1 fruit fly cellular context compared by ENCODE assay signal in genomic region chr3L:19234922-19235702, dm6.
TF ChIP-seq lines count a peak whose summit lies in the region.

fz2 (minus strand) TSS chr3L:19235373.

TF ChIP-seq in whole organism, embryonic, 481 proteins besides CTCF, POLR2A, EP300 and RAD21 (continued from another document):
- TF ChIP-seq CG4707 (GFP tag; optimal IDR thresholded peaks at IDR 0.05; lab: Kevin White, UChicago) (no peak), CG6689 (GFP tag; IDR thresholded peaks at IDR 0.05; lab: Robert Waterston, UW) (no peak), CG42726 (GFP tag; IDR thresholded peaks at IDR 0.05; lab: Robert Waterston, UW; ENCODE audit: partially characterized antibody) (no peak), rib (GFP tag; IDR thresholded peaks at IDR 0.05; lab: Robert Waterston, UW) (0 out of 2 replicates have a peak, but pooled peaks have one; percentile 28), CG6654 (GFP tag; optimal IDR thresholded peaks at IDR 0.05; lab: Kevin White, UChicago) (no peak), Hand (GFP tag; optimal IDR thresholded peaks at IDR 0.05; lab: Kevin White, UChicago) (no peak), Med (GFP tag; lab: Kevin White, UChicago) (peak; percentile 52), usp (GFP tag; optimal IDR thresholded peaks at IDR 0.05; lab: Kevin White, UChicago) (no peak), Eip74EF (GFP tag; optimal IDR thresholded peaks at IDR 0.05; lab: Kevin White, UChicago) (no peak), CG7786 (GFP tag; optimal IDR thresholded peaks at IDR 0.05; lab: Kevin White, UChicago) (no peak), CG14441 (GFP tag; IDR thresholded peaks at IDR 0.05; lab: Robert Waterston, UW) (no peak), zfh2 (GFP tag; optimal IDR thresholded peaks at IDR 0.05; lab: Kevin White, UChicago) (no peak), chif (GFP tag; optimal IDR thresholded peaks at IDR 0.05; lab: Kevin White, UChicago) (no peak), Asciz (GFP tag; optimal IDR thresholded peaks at IDR 0.05; lab: Kevin White, UChicago) (no peak), exex (tag; optimal IDR thresholded peaks at IDR 0.05; lab: Kevin White, UChicago) (peak; percentile 3), pho (GFP tag; optimal IDR thresholded peaks at IDR 0.05; lab: Kevin White, UChicago) (no peak), nerfin-1 (tag; optimal IDR thresholded peaks at IDR 0.05; lab: Kevin White, UChicago) (no peak), Hsf (GFP tag; optimal IDR thresholded peaks at IDR 0.05; lab: Kevin White, UChicago) (no peak), CG18262 (tag; optimal IDR thresholded peaks at IDR 0.05; lab: Kevin White, UChicago) (no peak), Myb (GFP tag; optimal IDR thresholded peaks at IDR 0.05; lab: Kevin White, UChicago) (no peak), Hmx (GFP tag; optimal IDR thresholded peaks at IDR 0.05; lab: Kevin White, UChicago) (no peak), E2f1 (GFP tag; IDR thresholded peaks at IDR 0.05; lab: Robert Waterston, UW) (no peak), CG1529 (GFP tag; optimal IDR thresholded peaks at IDR 0.05; lab: Kevin White, UChicago) (no peak), CG32532 (GFP tag; IDR thresholded peaks at IDR 0.05; lab: Robert Waterston, UW) (0 out of 2 replicates have a peak, but pooled peaks have one; percentile 20), Optix (GFP tag; IDR thresholded peaks at IDR 0.05; lab: Robert Waterston, UW) (no peak), CG4360 (GFP tag; IDR thresholded peaks at IDR 0.05; lab: Robert Waterston, UW) (no peak), pzg (GFP tag; optimal IDR thresholded peaks at IDR 0.05; lab: Kevin White, UChicago) (no peak), CG12769 (tag; optimal IDR thresholded peaks at IDR 0.05; lab: Kevin White, UChicago) (no peak), scrt (GFP tag; optimal IDR thresholded peaks at IDR 0.05; lab: Kevin White, UChicago) (peak; percentile 33), ERR (GFP tag; optimal IDR thresholded peaks at IDR 0.05; lab: Kevin White, UChicago) (no peak), fd64A (GFP tag; optimal IDR thresholded peaks at IDR 0.05; lab: Kevin White, UChicago) (no peak), CG17802 (tag; optimal IDR thresholded peaks at IDR 0.05; lab: Kevin White, UChicago) (no peak), CG34376 (GFP tag; optimal IDR thresholded peaks at IDR 0.05; lab: Kevin White, UChicago) (peak; percentile 27), Fer3 (tag; optimal IDR thresholded peaks at IDR 0.05; lab: Kevin White, UChicago) (no peak), CG13287 (GFP tag; IDR thresholded peaks at IDR 0.05; lab: Robert Waterston, UW; ENCODE audit: partially characterized antibody) (peak; percentile 21; the same call in 1 of the 2 replicates), disco-r (GFP tag; optimal IDR thresholded peaks at IDR 0.05; lab: Kevin White, UChicago) (no peak), CG15011 (GFP tag; optimal IDR thresholded peaks at IDR 0.05; lab: Kevin White, UChicago) (no peak), Dref (GFP tag; IDR thresholded peaks at IDR 0.05; lab: Robert Waterston, UW) (no peak), eyg (GFP tag; optimal IDR thresholded peaks at IDR 0.05; lab: Kevin White, UChicago) (no peak), cg (GFP tag; optimal IDR thresholded peaks at IDR 0.05; lab: Kevin White, UChicago) (peak; percentile 54), CG31388 (GFP tag; optimal IDR thresholded peaks at IDR 0.05; lab: Kevin White, UChicago) (no peak), Atf3 (GFP tag; optimal IDR thresholded peaks at IDR 0.05; lab: Kevin White, UChicago) (no peak), CG18619 (GFP tag; optimal IDR thresholded peaks at IDR 0.05; lab: Kevin White, UChicago) (no peak), CG3163 (GFP tag; optimal IDR thresholded peaks at IDR 0.05; lab: Kevin White, UChicago) (no peak), dm (GFP tag; optimal IDR thresholded peaks at IDR 0.05; lab: Kevin White, UChicago) (no peak), CG13123 (GFP tag; optimal IDR thresholded peaks at IDR 0.05; lab: Kevin White, UChicago) (no peak), ci (GFP tag; IDR thresholded peaks at IDR 0.05; lab: Robert Waterston, UW) (0 out of 3 replicates have a peak, but pooled peaks have one; percentile 7), ewg (GFP tag; optimal IDR thresholded peaks at IDR 0.05; lab: Kevin White, UChicago) (peak; percentile 85), CG31441 (GFP tag; IDR thresholded peaks at IDR 0.05; lab: Robert Waterston, UW) (no peak), CG17612 (GFP tag; IDR thresholded peaks at IDR 0.05; lab: Robert Waterston, UW) (no peak), Rx (GFP tag; IDR thresholded peaks at IDR 0.05; lab: Robert Waterston, UW) (no peak), CG9797 (GFP tag; optimal IDR thresholded peaks at IDR 0.05; lab: Kevin White, UChicago) (no peak), jing (GFP tag; optimal IDR thresholded peaks at IDR 0.05; lab: Kevin White, UChicago) (no peak), CrebB (tag; optimal IDR thresholded peaks at IDR 0.05; lab: Kevin White, UChicago) (no peak), CG4282 (GFP tag; optimal IDR thresholded peaks at IDR 0.05; lab: Kevin White, UChicago) (no peak), C15 (GFP tag; IDR thresholded peaks at IDR 0.05; lab: Robert Waterston, UW) (no peak), gt (GFP tag; IDR thresholded peaks at IDR 0.05; lab: Robert Waterston, UW) (no peak), Awh (GFP tag; IDR thresholded peaks at IDR 0.05; lab: Robert Waterston, UW) (no peak), bsh (GFP tag; optimal IDR thresholded peaks at IDR 0.05; lab: Kevin White, UChicago) (no peak), CG9437 (GFP tag; optimal IDR thresholded peaks at IDR 0.05; lab: Kevin White, UChicago) (peak; percentile 98), Chrac-16 (GFP tag; optimal IDR thresholded peaks at IDR 0.05; lab: Kevin White, UChicago) (no peak), run (tag; optimal IDR thresholded peaks at IDR 0.05; lab: Kevin White, UChicago) (no peak), CG13624 (GFP tag; optimal IDR thresholded peaks at IDR 0.05; lab: Kevin White, UChicago) (no peak), CG2202 (tag; optimal IDR thresholded peaks at IDR 0.05; lab: Kevin White, UChicago) (no peak), chinmo (GFP tag; IDR thresholded peaks at IDR 0.05; lab: Robert Waterston, UW; ENCODE audit: partially characterized antibody) (0 out of 4 replicates have a peak, but pooled peaks have one; percentile 50), grau (tag; optimal IDR thresholded peaks at IDR 0.05; lab: Kevin White, UChicago) (no peak), CG10321 (GFP tag; IDR thresholded peaks at IDR 0.05; lab: Robert Waterston, UW) (no peak), CG33557 (GFP tag; optimal IDR thresholded peaks at IDR 0.05; lab: Kevin White, UChicago) (no peak), Hr51 (GFP tag; optimal IDR thresholded peaks at IDR 0.05; lab: Kevin White, UChicago) (peak in 1 of 2 experiments; percentile 0), Hr3 (GFP tag; optimal IDR thresholded peaks at IDR 0.05; lab: Kevin White, UChicago) (no peak), slbo (GFP tag; IDR thresholded peaks at IDR 0.05; lab: Robert Waterston, UW) (no peak), CG5180 (GFP tag; optimal IDR thresholded peaks at IDR 0.05; lab: Kevin White, UChicago) (no peak), BtbVII (GFP tag; optimal IDR thresholded peaks at IDR 0.05; lab: Kevin White, UChicago) (no peak), Ravus (GFP tag; IDR thresholded peaks at IDR 0.05; lab: Robert Waterston, UW) (no peak), en (GFP tag; optimal IDR thresholded peaks at IDR 0.05; lab: Kevin White, UChicago) (no peak), CG5953 (GFP tag; IDR thresholded peaks at IDR 0.05; lab: Robert Waterston, UW) (no peak), Drgx (GFP tag; IDR thresholded peaks at IDR 0.05; lab: Robert Waterston, UW) (no peak), CoRest (tag; optimal IDR thresholded peaks at IDR 0.05; lab: Kevin White, UChicago) (no peak), Deaf1 (tag; optimal IDR thresholded peaks at IDR 0.05; lab: Kevin White, UChicago) (peak; percentile 24), Sox100B (GFP tag; optimal IDR thresholded peaks at IDR 0.05; lab: Kevin White, UChicago) (no peak), Sry-β (GFP tag; optimal IDR thresholded peaks at IDR 0.05; lab: Kevin White, UChicago) (no peak), kni (GFP tag; optimal IDR thresholded peaks at IDR 0.05; lab: Kevin White, UChicago) (no peak), oc (tag; optimal IDR thresholded peaks at IDR 0.05; lab: Kevin White, UChicago) (no peak), CG13775 (GFP tag; optimal IDR thresholded peaks at IDR 0.05; lab: Kevin White, UChicago) (no peak), lilli (GFP tag; optimal IDR thresholded peaks at IDR 0.05; lab: Kevin White, UChicago) (no peak), wdn (GFP tag; IDR thresholded peaks at IDR 0.05; lab: Robert Waterston, UW) (no peak), B-H1 (GFP tag; IDR thresholded peaks at IDR 0.05; lab: Robert Waterston, UW) (no peak), ara (GFP tag; IDR thresholded peaks at IDR 0.05; lab: Robert Waterston, UW) (no peak), sc (optimal IDR thresholded peaks at IDR 0.05; lab: Kevin White, UChicago) (no peak), sc (GFP tag; optimal IDR thresholded peaks at IDR 0.05; lab: Kevin White, UChicago) (no peak), Bgb (GFP tag; IDR thresholded peaks at IDR 0.05; lab: Robert Waterston, UW; ENCODE audit: partially characterized antibody) (peak; percentile 35; the same call in 1 of the 2 replicates), crol (GFP tag; IDR thresholded peaks at IDR 0.05; lab: Robert Waterston, UW) (0 out of 2 replicates have a peak, but pooled peaks have one; percentile 15), CG3407 (GFP tag; optimal IDR thresholded peaks at IDR 0.05; lab: Kevin White, UChicago) (no peak), tll (GFP tag; optimal IDR thresholded peaks at IDR 0.05; lab: Kevin White, UChicago) (no peak), lab (GFP tag; optimal IDR thresholded peaks at IDR 0.05; lab: Kevin White, UChicago) (no peak), ssp (GFP tag; IDR thresholded peaks at IDR 0.05; lab: Robert Waterston, UW) (no peak), Vsx1 (GFP tag; optimal IDR thresholded peaks at IDR 0.05; lab: Kevin White, UChicago) (no peak), D (optimal IDR thresholded peaks at IDR 0.05; lab: Kevin White, UChicago) (no peak), D (GFP tag; optimal IDR thresholded peaks at IDR 0.05; lab: Kevin White, UChicago) (no peak), CG12391 (tag; optimal IDR thresholded peaks at IDR 0.05; lab: Kevin White, UChicago) (no peak), phol (tag; optimal IDR thresholded peaks at IDR 0.05; lab: Kevin White, UChicago) (no peak), kah (GFP tag; optimal IDR thresholded peaks at IDR 0.05; lab: Kevin White, UChicago) (no peak), CG10366 (GFP tag; IDR thresholded peaks at IDR 0.05; lab: Robert Waterston, UW) (0 out of 2 replicates have a peak, but pooled peaks have one; percentile 12), Nf-YC (tag; optimal IDR thresholded peaks at IDR 0.05; lab: Kevin White, UChicago) (no peak), Opbp (GFP tag; IDR thresholded peaks at IDR 0.05; lab: Robert Waterston, UW; ENCODE audit: partially characterized antibody) (no peak), Adf1 (GFP tag; IDR thresholded peaks at IDR 0.05; lab: Robert Waterston, UW) (peak; percentile 96), Jarid2 (GFP tag; optimal IDR thresholded peaks at IDR 0.05; lab: Kevin White, UChicago) (peak; percentile 67), Fer1 (GFP tag; optimal IDR thresholded peaks at IDR 0.05; lab: Kevin White, UChicago) (peak; percentile 28), ind (GFP tag; optimal IDR thresholded peaks at IDR 0.05; lab: Kevin White, UChicago) (no peak), repo (GFP tag; optimal IDR thresholded peaks at IDR 0.05; lab: Kevin White, UChicago) (no peak), Ets65A (GFP tag; lab: Kevin White, UChicago) (no peak), da (GFP tag; optimal IDR thresholded peaks at IDR 0.05; lab: Kevin White, UChicago) (no peak), amos (GFP tag; IDR thresholded peaks at IDR 0.05; lab: Robert Waterston, UW; ENCODE audit: partially characterized antibody) (0 out of 2 replicates have a peak, but pooled peaks have one; percentile 31), seq (GFP tag; IDR thresholded peaks at IDR 0.05; lab: Robert Waterston, UW) (peak; percentile 36; the same call in 1 of the 2 replicates), CG7839 (tag; optimal IDR thresholded peaks at IDR 0.05; lab: Kevin White, UChicago) (no peak), row (GFP tag; IDR thresholded peaks at IDR 0.05; lab: Robert Waterston, UW) (no peak), CG17186 (GFP tag; optimal IDR thresholded peaks at IDR 0.05; lab: Kevin White, UChicago) (no peak), CG15514 (GFP tag; optimal IDR thresholded peaks at IDR 0.05; lab: Kevin White, UChicago) (peak; percentile 5), ato (GFP tag; IDR thresholded peaks at IDR 0.05; lab: Robert Waterston, UW; ENCODE audit: partially characterized antibody) (no peak), knrl (GFP tag; IDR thresholded peaks at IDR 0.05; lab: Robert Waterston, UW; ENCODE audit: partially characterized antibody) (no peak), NFAT (GFP tag; IDR thresholded peaks at IDR 0.05; lab: Robert Waterston, UW) (no peak), chm (GFP tag; IDR thresholded peaks at IDR 0.05; lab: Robert Waterston, UW) (no peak), CG12744 (GFP tag; optimal IDR thresholded peaks at IDR 0.05; lab: Kevin White, UChicago) (no peak), CG8290 (GFP tag; optimal IDR thresholded peaks at IDR 0.05; lab: Kevin White, UChicago) (no peak), CG8290 (tag; optimal IDR thresholded peaks at IDR 0.05; lab: Kevin White, UChicago) (no peak), vfl (GFP tag; optimal IDR thresholded peaks at IDR 0.05; lab: Kevin White, UChicago) (no peak), luna (GFP tag; optimal IDR thresholded peaks at IDR 0.05; lab: Kevin White, UChicago) (no peak)
